Worm (Caenorhabditis elegans) whole organism, young adult: Measurements from ENCODE around the gene C18B2.5.

Experiments
- B0019.2 ChIP-seq: fragments of 200-800 bp; sonication (Bioruptor generic); conservative IDR thresholded peaks from 2 replicates; pipeline ENCODE4 v1.3.6; 2022; ENCODE audit warnings: missing genetic modification reagents, missing genetic modification characterization, missing compliant biosample characterization
- B0035.1 ChIP-seq: sonication (generic microtip); optimal IDR thresholded peaks from 2 replicates; lab custom pipeline; 2016; ENCODE audit warnings: missing genetic modification characterization, mild to moderate bottlenecking, missing compliant biosample characterization, missing genotype, missing genetic modification reagents
- B0261.1 ChIP-seq: sonication (generic microtip); optimal IDR thresholded peaks from 2 replicates; lab custom pipeline; 2016; ENCODE audit warnings: mild to moderate bottlenecking, missing genetic modification characterization, moderate library complexity, missing compliant biosample characterization
- F10E7.11 ChIP-seq: sonication (generic microtip); optimal IDR thresholded peaks from 2 replicates; lab custom pipeline; 2017; ENCODE audit warnings: mild to moderate bottlenecking, missing genetic modification characterization, moderate library complexity, missing compliant biosample characterization
- F23B12.7 ChIP-seq: sonication (generic microtip); optimal IDR thresholded peaks from 2 replicates; lab custom pipeline; 2017; ENCODE audit warnings: missing genetic modification characterization, mild to moderate bottlenecking, missing compliant biosample characterization, antibody characterized with exemption, moderate library complexity; ENCODE audit not compliant: insufficient read depth
- F33H1.4 ChIP-seq: fragments of 200-800 bp; sonication (Bioruptor generic); IDR thresholded peaks from 2 replicates; pipeline ENCODE4 v1.3.6; 2022; ENCODE audit warnings: missing genetic modification reagents, missing genetic modification characterization, missing compliant biosample characterization
- F37B4.10 ChIP-seq: fragments of 200-800 bp; sonication (Bioruptor generic); IDR thresholded peaks from 2 replicates; pipeline ENCODE4 v1.3.6; 2022; ENCODE audit warnings: missing genetic modification characterization, missing compliant biosample characterization
- F49E8.2 ChIP-seq: sonication (generic microtip); optimal IDR thresholded peaks from 3 replicates; lab custom pipeline; 2017; ENCODE audit warnings: missing genetic modification characterization, mild to moderate bottlenecking, missing compliant biosample characterization, antibody characterized with exemption, moderate library complexity; ENCODE audit not compliant: insufficient read depth
- K11D2.4 ChIP-seq: fragments of 200-800 bp; sonication (Bioruptor generic); IDR thresholded peaks from 2 replicates; pipeline ENCODE4 v1.3.6; 2022; ENCODE audit warnings: missing genetic modification reagents, missing genetic modification characterization, missing compliant biosample characterization
- Y53G8AR.9 ChIP-seq: fragments of 200-800 bp; sonication (Bioruptor generic); conservative IDR thresholded peaks from 2 replicates; pipeline ENCODE4 v1.3.6; 2022; ENCODE audit warnings: missing genetic modification reagents, missing genetic modification characterization, missing compliant biosample characterization
- Y67H2A.10 ChIP-seq: fragments of 200-800 bp; sonication (Bioruptor generic); conservative IDR thresholded peaks from 2 replicates; pipeline ENCODE4 v1.3.6; 2022; ENCODE audit warnings: missing genetic modification reagents, missing genetic modification characterization, missing compliant biosample characterization
- Y79H2A.3 ChIP-seq: fragments of 200-800 bp; sonication (Bioruptor generic); conservative IDR thresholded peaks from 2 replicates; pipeline ENCODE4 v1.3.6; 2022; ENCODE audit warnings: missing genetic modification reagents, missing genetic modification characterization, missing compliant biosample characterization
- aptf-2 ChIP-seq: fragments of 200-800 bp; sonication (Bioruptor generic); conservative IDR thresholded peaks from 2 replicates; pipeline ENCODE4 v1.3.6; 2022; ENCODE audit warnings: missing genetic modification reagents, missing genetic modification characterization, missing compliant biosample characterization
- aptf-3 ChIP-seq: fragments of 200-800 bp; sonication (Bioruptor generic); IDR thresholded peaks from 2 replicates; pipeline ENCODE4 v1.3.6; 2022; ENCODE audit warnings: missing genetic modification characterization, missing compliant biosample characterization
- attf-3 ChIP-seq: fragments of 200-800 bp; sonication (Bioruptor generic); conservative IDR thresholded peaks from 2 replicates; pipeline ENCODE4 v1.3.6; 2022; ENCODE audit warnings: missing genetic modification reagents, missing genetic modification characterization, missing compliant biosample characterization
- ceh-58 ChIP-seq: fragments of 200-800 bp; sonication (Bioruptor generic); IDR thresholded peaks from 2 replicates; pipeline ENCODE4 v1.3.6; 2022; ENCODE audit warnings: missing genetic modification characterization, missing compliant biosample characterization
- ceh-91 ChIP-seq: fragments of 200-800 bp; sonication (Bioruptor generic); IDR thresholded peaks from 2 replicates; pipeline ENCODE4 v1.3.6; 2022; ENCODE audit warnings: missing genetic modification reagents, missing genetic modification characterization, missing compliant biosample characterization
- dpl-1 ChIP-seq: fragments of 150-350 bp; optimal IDR thresholded peaks from 2 replicates; lab custom pipeline; 2014; ENCODE audit warnings: missing biosample characterization, missing genetic modification reagents, missing genetic modification characterization
- efl-1 ChIP-seq: fragments of 150-350 bp; optimal IDR thresholded peaks from 2 replicates; lab custom pipeline; 2014; ENCODE audit warnings: missing biosample characterization, missing genetic modification reagents, missing genetic modification characterization
- egl-44 ChIP-seq: fragments of 200-800 bp; sonication (Bioruptor generic); IDR thresholded peaks from 2 replicates; pipeline ENCODE4 v1.3.6; 2022; ENCODE audit warnings: missing genetic modification reagents, missing genetic modification characterization, missing compliant biosample characterization
- ekl-4 ChIP-seq: fragments of 200-800 bp; sonication (Bioruptor generic); IDR thresholded peaks from 2 replicates; pipeline ENCODE4 v1.3.6; 2022; ENCODE audit warnings: missing genetic modification reagents, missing genetic modification characterization, missing compliant biosample characterization
- fkh-3 ChIP-seq: sonication (generic microtip); optimal IDR thresholded peaks from 2 replicates; lab custom pipeline; 2016; ENCODE audit warnings: mild to moderate bottlenecking, missing genetic modification characterization, missing compliant biosample characterization
- gei-17 ChIP-seq: fragments of 200-800 bp; sonication (Bioruptor generic); optimal IDR thresholded peaks from 2 replicates; lab custom pipeline; 2018; ENCODE audit warnings: mild to moderate bottlenecking, missing genetic modification characterization, missing compliant biosample characterization
- hlh-26 ChIP-seq: fragments of 200-800 bp; sonication (Bioruptor generic); conservative IDR thresholded peaks from 2 replicates; pipeline ENCODE4 v1.3.6; 2022; ENCODE audit warnings: missing genetic modification reagents, missing genetic modification characterization, missing compliant biosample characterization
- hsf-1 ChIP-seq: fragments of 200-800 bp; sonication (Bioruptor generic); IDR thresholded peaks from 2 replicates; pipeline ENCODE4 v1.3.6; 2022; ENCODE audit warnings: missing genetic modification reagents, missing genetic modification characterization, missing compliant biosample characterization
- let-526 ChIP-seq: fragments of 200-800 bp; sonication (Bioruptor generic); IDR thresholded peaks from 2 replicates; pipeline ENCODE4 v1.3.6; 2022; ENCODE audit warnings: missing genetic modification reagents, missing genetic modification characterization, missing compliant biosample characterization
- lin-26 ChIP-seq: fragments of 200-800 bp; sonication (Bioruptor generic); IDR thresholded peaks from 2 replicates; pipeline ENCODE4 v1.3.6; 2022; ENCODE audit warnings: missing genetic modification reagents, missing genetic modification characterization, missing compliant biosample characterization
- lin-35 ChIP-seq, 3 experiments: fragments of 150-350 bp in 2 of 3; sonication (generic microtip) in 1 of 3; optimal IDR thresholded peaks; 2 replicates each; lab custom pipeline; 2014 to 2018; ENCODE audit warnings: missing biosample characterization in 3 of 3, missing genetic modification characterization in 3 of 3, missing genetic modification reagents in 3 of 3
- lin-54 ChIP-seq: fragments of 200-800 bp; sonication (Bioruptor generic); optimal IDR thresholded peaks from 2 replicates; lab custom pipeline; 2018; ENCODE audit warnings: mild to moderate bottlenecking, missing genetic modification characterization, missing compliant biosample characterization
- lir-1 ChIP-seq: fragments of 200-800 bp; sonication (Bioruptor generic); conservative IDR thresholded peaks from 2 replicates; pipeline ENCODE4 v1.3.6; 2022; ENCODE audit warnings: missing genetic modification reagents, missing genetic modification characterization, missing compliant biosample characterization
- lsy-27 ChIP-seq: sonication (generic microtip); optimal IDR thresholded peaks from 2 replicates; lab custom pipeline; 2017; ENCODE audit warnings: missing genetic modification characterization, mild to moderate bottlenecking, missing compliant biosample characterization, antibody characterized with exemption, missing genotype, borderline replicate concordance; ENCODE audit not compliant: insufficient read depth
- mel-28 ChIP-seq: sonication (generic microtip); optimal IDR thresholded peaks from 2 replicates; lab custom pipeline; 2016; ENCODE audit warnings: borderline replicate concordance, mild to moderate bottlenecking, missing genetic modification characterization, missing compliant biosample characterization
- nfya-1 ChIP-seq: sonication (generic microtip); optimal IDR thresholded peaks from 2 replicates; lab custom pipeline; 2017; ENCODE audit warnings: antibody characterized with exemption, missing compliant biosample characterization, missing genetic modification characterization, borderline replicate concordance; ENCODE audit not compliant: insufficient read depth
- nhr-120 ChIP-seq: fragments of 200-800 bp; sonication (Bioruptor generic); IDR thresholded peaks from 2 replicates; pipeline ENCODE4 v1.3.6; 2022; ENCODE audit warnings: missing genetic modification characterization, missing compliant biosample characterization
- nhr-27 ChIP-seq: fragments of 200-800 bp; sonication (Bioruptor generic); optimal IDR thresholded peaks from 2 replicates; lab custom pipeline; 2018; ENCODE audit warnings: mild to moderate bottlenecking, missing genetic modification characterization, moderate library complexity, missing compliant biosample characterization
- pbrm-1 ChIP-seq: fragments of 200-800 bp; sonication (Bioruptor generic); IDR thresholded peaks from 2 replicates; pipeline ENCODE4 v1.3.6; 2022; ENCODE audit warnings: missing genetic modification reagents, missing genetic modification characterization, missing compliant biosample characterization
- rec-8 ChIP-seq, 2 experiments: sonication (generic microtip); optimal IDR thresholded peaks; 2 replicates each; lab custom pipeline; 2016; ENCODE audit warnings: mild to moderate bottlenecking in 2 of 2, missing genetic modification characterization in 2 of 2, missing genetic modification reagents in 2 of 2, missing genotype in 2 of 2, missing biosample characterization in 1 of 2, missing compliant biosample characterization in 1 of 2, moderate library complexity in 1 of 2
- repo-1 ChIP-seq: sonication (generic microtip); optimal IDR thresholded peaks from 2 replicates; lab custom pipeline; 2017; ENCODE audit warnings: mild to moderate bottlenecking, missing genetic modification characterization, missing compliant biosample characterization
- rpc-1 ChIP-seq, 2 experiments: fragments of 150-350 bp in 1 of 2; sonication (generic microtip) in 1 of 2; optimal IDR thresholded peaks; 2 replicates each; lab custom pipeline; 2014 to 2018; ENCODE audit warnings: missing biosample characterization in 1 of 2, missing genetic modification characterization in 1 of 2, missing genetic modification reagents in 1 of 2, missing genotype in 1 of 2
- sea-2 ChIP-seq: fragments of 200-800 bp; sonication (Bioruptor generic); IDR thresholded peaks from 2 replicates; pipeline ENCODE4 v1.3.6; 2022; ENCODE audit warnings: missing genetic modification characterization, missing compliant biosample characterization
- snpc-1.3 ChIP-seq: sonication (generic microtip); optimal IDR thresholded peaks from 2 replicates; lab custom pipeline; 2017; ENCODE audit warnings: missing genetic modification characterization, mild to moderate bottlenecking, missing compliant biosample characterization, antibody characterized with exemption, moderate library complexity, missing genotype, missing genetic modification reagents; ENCODE audit not compliant: insufficient read depth
- zim-3 ChIP-seq: sonication (generic microtip); optimal IDR thresholded peaks from 2 replicates; lab custom pipeline; 2017; ENCODE audit warnings: mild to moderate bottlenecking, missing genetic modification characterization, moderate library complexity, missing compliant biosample characterization
- ztf-3 ChIP-seq: fragments of 200-800 bp; sonication (Bioruptor generic); optimal IDR thresholded peaks from 2 replicates; lab custom pipeline; 2018; ENCODE audit warnings: mild to moderate bottlenecking, missing genetic modification characterization, missing compliant biosample characterization

Gene C18B2.5

ce11 chrX:3625599-3625998 lies 14.7 kb upstream of the C18B2.5 start:
- TF ChIP-seq B0019.2, result no peak
- no peak for TF ChIP-seq Y79H2A.3 (GFP tag; lab: Robert Waterston, UW)
- no peak for TF ChIP-seq B0035.1 (tag; lab: Kevin White, UChicago)
- TF ChIP-seq rec-8 (tag; optimal IDR thresholded peaks at IDR 0.05; lab: Kevin White, UChicago), result no peak
- no peak for TF ChIP-seq pbrm-1
- no peak for TF ChIP-seq hlh-26 (GFP tag; lab: Robert Waterston, UW)
- no peak for TF ChIP-seq mel-28
- TF ChIP-seq hsf-1 (GFP tag; lab: Robert Waterston, UW), result no peak
- no peak for TF ChIP-seq ceh-58 (GFP tag; lab: Robert Waterston, UW)
- TF ChIP-seq lin-35 (GFP tag; optimal IDR thresholded peaks at IDR 0.05; lab: Kevin White, UChicago), result no peak
- TF ChIP-seq lsy-27 (tag; lab: Kevin White, UChicago), result no peak
- no peak for TF ChIP-seq fkh-3 (tag; lab: Kevin White, UChicago)
- no peak for TF ChIP-seq F33H1.4 (GFP tag; lab: Robert Waterston, UW)

DNA sequence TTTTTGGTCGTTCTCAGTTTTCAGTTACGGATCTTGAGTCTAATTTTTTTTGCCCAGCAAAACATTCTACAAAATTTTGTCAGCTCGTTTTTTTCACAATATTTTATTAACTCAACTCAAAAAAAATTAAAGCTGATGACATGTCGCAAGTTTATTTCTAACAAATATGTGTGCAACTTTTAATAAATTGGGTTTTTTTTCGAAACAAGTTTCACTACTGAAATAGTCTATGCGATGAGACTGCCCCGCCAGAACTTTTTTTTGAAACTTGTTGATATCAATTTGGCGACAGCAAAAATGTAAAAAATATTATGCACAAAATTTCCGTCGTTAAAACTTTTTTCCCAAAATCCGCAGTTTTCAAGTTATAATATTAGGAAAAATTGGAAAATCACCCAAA lies 12.3 kb upstream of the C18B2.5 start, which contains the start of gene C18B2.2:
Gene C18B2.2 (plus strand): TSS at position 301 of the 400 bp plus-strand sequence.
- TF ChIP-seq efl-1 (GFP tag; lab: Kevin White, UChicago) (no peak), nhr-27 (tag; lab: Kevin White, UChicago) (no peak), repo-1 (tag; lab: Kevin White, UChicago) (no peak), ceh-91 (GFP tag; lab: Robert Waterston, UW) (no peak), ekl-4 (GFP tag; lab: Robert Waterston, UW) (no peak), rpc-1 (optimal IDR thresholded peaks at IDR 0.05; lab: Kevin White, UChicago) (no peak), rpc-1 (tag; optimal IDR thresholded peaks at IDR 0.05; lab: Kevin White, UChicago) (no peak), lin-35 (GFP tag; optimal IDR thresholded peaks at IDR 0.05; lab: Kevin White, UChicago) (no peak), F23B12.7 (tag; lab: Kevin White, UChicago) (no peak), zim-3 (tag; lab: Kevin White, UChicago) (no peak), Y67H2A.10 (no peak), hsf-1 (GFP tag; lab: Robert Waterston, UW) (no peak), sea-2 (GFP tag; lab: Robert Waterston, UW) (no peak), lir-1 (GFP tag; lab: Robert Waterston, UW) (no peak), nhr-120 (GFP tag; lab: Robert Waterston, UW) (no peak), gei-17 (GFP tag; lab: Kevin White, UChicago) (no peak), let-526 (GFP tag; lab: Robert Waterston, UW) (no peak), lin-54 (GFP tag; lab: Kevin White, UChicago) (no peak), nfya-1 (no peak), F10E7.11 (tag; lab: Kevin White, UChicago) (no peak), egl-44 (GFP tag; lab: Robert Waterston, UW) (no peak)

DNA sequence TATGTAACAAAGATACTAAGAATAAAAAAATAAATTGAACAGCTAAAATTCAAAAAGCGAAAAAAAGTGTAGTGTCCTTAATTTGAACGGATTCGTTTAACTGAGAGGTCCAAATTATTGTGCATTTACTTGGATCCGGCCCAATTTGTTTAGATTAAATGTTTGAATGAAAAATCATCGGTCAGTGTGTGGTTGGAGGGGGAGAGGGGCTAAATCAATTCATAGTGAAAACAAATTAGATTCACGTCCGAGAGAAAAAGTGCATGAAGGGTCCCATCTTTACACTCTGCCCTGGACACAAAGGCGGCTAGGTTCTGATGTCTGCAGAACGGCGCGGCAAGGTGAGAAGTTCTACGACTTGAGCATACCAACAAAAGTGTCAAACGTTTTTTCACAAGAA lies 8.0 kb upstream of the C18B2.5 start:
- TF ChIP-seq snpc-1.3 (no peak), Y53G8AR.9 (no peak), B0019.2 (no peak), aptf-3 (no peak), aptf-2 (no peak), lin-26 (no peak), F49E8.2 (tag; lab: Kevin White, UChicago) (no peak), K11D2.4 (GFP tag; lab: Robert Waterston, UW) (no peak), sea-2 (GFP tag; lab: Robert Waterston, UW) (no peak), dpl-1 (no peak), B0035.1 (tag; lab: Kevin White, UChicago) (no peak), ztf-3 (GFP tag; lab: Kevin White, UChicago) (no peak), attf-3 (GFP tag; lab: Robert Waterston, UW) (no peak), B0261.1 (tag; lab: Kevin White, UChicago) (no peak), ceh-91 (GFP tag; lab: Robert Waterston, UW) (no peak), F37B4.10 (GFP tag; lab: Robert Waterston, UW) (no peak)
